Fruit fly (Drosophila melanogaster) whole organism, embryonic: ENCODE results near the gene CG8206.
A peak's percentile ranks its signal among the peaks of the same experiment; 100 is the strongest.

Source experiments
- Antp ChIP-seq: fragments of 200-800 bp; sonication (Bioruptor generic); optimal IDR thresholded peaks from 3 replicates; lab custom pipeline; 2016; ENCODE audit warnings: missing biosample characterization, missing genetic modification characterization
- CG1024 ChIP-seq: fragments of 200-800 bp; sonication (Bioruptor generic); IDR thresholded peaks from 2 replicates; pipeline ENCODE4 v1.3.6; 2022; ENCODE audit warnings: missing biosample characterization, missing genetic modification characterization
- CG10366 ChIP-seq: fragments of 200-800 bp; sonication (Bioruptor generic); IDR thresholded peaks from 2 replicates; pipeline ENCODE4 v1.3.6; 2022; ENCODE audit warnings: missing biosample characterization, missing genetic modification characterization
- CG11398 ChIP-seq: fragments of 200-800 bp; sonication (Bioruptor generic); optimal IDR thresholded peaks from 2 replicates; lab custom pipeline; 2016; ENCODE audit warnings: missing biosample characterization, missing genetic modification characterization
- CG11560 ChIP-seq: fragments of 200-800 bp; sonication (Bioruptor generic); IDR thresholded peaks from 3 replicates; pipeline ENCODE4 v1.3.6; 2022; ENCODE audit warnings: missing biosample characterization, missing genetic modification characterization
- CG12299 ChIP-seq: fragments of 200-800 bp; sonication (Bioruptor generic); optimal IDR thresholded peaks from 2 replicates; lab custom pipeline; 2018; ENCODE audit warnings: missing biosample characterization, mild to moderate bottlenecking, missing genetic modification characterization
- CG13894 ChIP-seq: fragments of 200-800 bp; sonication (Bioruptor generic); optimal IDR thresholded peaks from 3 replicates; lab custom pipeline; 2018; ENCODE audit warnings: missing biosample characterization, mild to moderate bottlenecking, missing genetic modification characterization, moderate library complexity
- CG31388 ChIP-seq: fragments of 200-800 bp; sonication (Bioruptor generic); optimal IDR thresholded peaks from 2 replicates; lab custom pipeline; 2016; ENCODE audit warnings: missing biosample characterization, missing genetic modification characterization
- CG32532 ChIP-seq: fragments of 200-800 bp; sonication (Bioruptor generic); IDR thresholded peaks from 2 replicates; pipeline ENCODE4 v1.3.6; 2022; ENCODE audit warnings: missing biosample characterization, missing genetic modification characterization
- CG34224 ChIP-seq: fragments of 200-800 bp; sonication (Bioruptor generic); IDR thresholded peaks from 3 replicates; pipeline ENCODE4 v1.3.6; 2022; ENCODE audit warnings: missing biosample characterization, missing genetic modification characterization; ENCODE audit not compliant: partially characterized antibody
- CG7357 ChIP-seq: fragments of 200-800 bp; sonication (Bioruptor generic); IDR thresholded peaks from 3 replicates; pipeline ENCODE4 v1.3.6; 2022; ENCODE audit warnings: missing biosample characterization, missing genetic modification characterization
- CG7372 ChIP-seq: fragments of 200-800 bp; sonication (Bioruptor generic); IDR thresholded peaks from 2 replicates; pipeline ENCODE4 v1.3.6; 2022; ENCODE audit warnings: missing biosample characterization, missing genetic modification characterization
- CG7786 ChIP-seq: fragments of 200-800 bp; sonication (Bioruptor generic); optimal IDR thresholded peaks from 2 replicates; lab custom pipeline; 2016; ENCODE audit warnings: missing biosample characterization, missing genetic modification characterization
- CG8290 ChIP-seq, 3 experiments: fragments of 200-800 bp; sonication (Bioruptor generic); optimal IDR thresholded peaks; 2 replicates each; lab custom pipeline; 2016 to 2019; ENCODE audit warnings: missing biosample characterization in 3 of 3, missing genetic modification characterization in 3 of 3, mild to moderate bottlenecking in 2 of 3, moderate library complexity in 1 of 3
- CG8478 ChIP-seq: fragments of >200 bp; optimal IDR thresholded peaks from 2 replicates; lab custom pipeline; 2018
- CG8944 ChIP-seq: fragments of 200-800 bp; sonication (Bioruptor generic); optimal IDR thresholded peaks from 3 replicates; lab custom pipeline; 2016; ENCODE audit warnings: missing biosample characterization, missing genetic modification characterization
- CG9437 ChIP-seq: fragments of 200-800 bp; sonication (Bioruptor generic); optimal IDR thresholded peaks from 2 replicates; lab custom pipeline; 2018; ENCODE audit warnings: missing biosample characterization, mild to moderate bottlenecking, missing genetic modification characterization
- CG9609 ChIP-seq: fragments of 200-800 bp; sonication (Bioruptor generic); optimal IDR thresholded peaks from 3 replicates; lab custom pipeline; 2016; ENCODE audit warnings: missing biosample characterization, missing genetic modification characterization
- CG9932 ChIP-seq: fragments of 200-800 bp; sonication (Bioruptor generic); IDR thresholded peaks from 2 replicates; pipeline ENCODE4 v1.3.6; 2022; ENCODE audit warnings: missing biosample characterization, missing genetic modification characterization
- CHES-1-like ChIP-seq: fragments of 200-800 bp; sonication (Bioruptor generic); optimal IDR thresholded peaks from 2 replicates; lab custom pipeline; 2016; ENCODE audit warnings: missing biosample characterization, missing genetic modification characterization
- D ChIP-seq, 2 experiments: fragments of 200-800 bp in 1 of 2; fragments of >200 bp in 1 of 2; sonication (Bioruptor generic) in 1 of 2; optimal IDR thresholded peaks; 2 replicates in 1 of 2; 3 replicates in 1 of 2; lab custom pipeline; 2017; ENCODE audit warnings: mild to moderate bottlenecking in 1 of 2, missing biosample characterization in 1 of 2, missing genetic modification characterization in 1 of 2, missing genetic modification reagents in 1 of 2
- Elba2 ChIP-seq: fragments of 200-800 bp; sonication (Bioruptor generic); optimal IDR thresholded peaks from 3 replicates; lab custom pipeline; 2016; ENCODE audit warnings: missing biosample characterization, missing genetic modification characterization
- HmgD ChIP-seq: fragments of 200-800 bp; sonication (Bioruptor generic); optimal IDR thresholded peaks from 3 replicates; lab custom pipeline; 2016; ENCODE audit warnings: missing biosample characterization, missing genetic modification characterization
- Hmr ChIP-seq: fragments of 200-800 bp; sonication (Bioruptor generic); optimal IDR thresholded peaks from 3 replicates; lab custom pipeline; 2017; ENCODE audit warnings: mild to moderate bottlenecking, missing biosample characterization, missing genetic modification reagents, missing genetic modification characterization
- Hmx ChIP-seq: fragments of 200-800 bp; sonication (Bioruptor generic); optimal IDR thresholded peaks from 2 replicates; lab custom pipeline; 2016; ENCODE audit warnings: missing biosample characterization, missing genetic modification characterization
- Jarid2 ChIP-seq: fragments of 200-800 bp; sonication (Bioruptor generic); optimal IDR thresholded peaks from 3 replicates; lab custom pipeline; 2017; ENCODE audit warnings: mild to moderate bottlenecking, missing biosample characterization, missing genetic modification reagents, missing genetic modification characterization
- NC2β ChIP-seq: fragments of 200-800 bp; sonication (Bioruptor generic); optimal IDR thresholded peaks from 2 replicates; lab custom pipeline; 2016; ENCODE audit warnings: missing biosample characterization, missing genetic modification characterization
- Nf-YB ChIP-seq: fragments of 200-800 bp; sonication (Bioruptor generic); optimal IDR thresholded peaks from 3 replicates; lab custom pipeline; 2019; ENCODE audit warnings: missing biosample characterization, mild to moderate bottlenecking, missing genetic modification characterization, moderate library complexity
- Pdp1 ChIP-seq, 2 experiments: fragments of 200-800 bp; sonication (Bioruptor generic); optimal IDR thresholded peaks; 3 replicates each; lab custom pipeline; 2016; ENCODE audit warnings: missing biosample characterization in 2 of 2, missing genetic modification characterization in 2 of 2, mild to moderate bottlenecking in 1 of 2, moderate library complexity in 1 of 2
- Ravus ChIP-seq: fragments of 200-800 bp; sonication (Bioruptor generic); IDR thresholded peaks from 2 replicates; pipeline ENCODE4 v1.3.6; 2022; ENCODE audit warnings: missing biosample characterization, missing genetic modification characterization
- Spps ChIP-seq: fragments of 200-800 bp; sonication (Bioruptor generic); optimal IDR thresholded peaks from 2 replicates; lab custom pipeline; 2018; ENCODE audit warnings: missing biosample characterization, mild to moderate bottlenecking, missing genetic modification characterization
- al ChIP-seq: fragments of 200-800 bp; sonication (Bioruptor generic); IDR thresholded peaks from 2 replicates; pipeline ENCODE4 v1.3.6; 2022; ENCODE audit warnings: missing biosample characterization, missing genetic modification characterization
- ara ChIP-seq: fragments of 200-800 bp; sonication (Bioruptor generic); IDR thresholded peaks from 2 replicates; pipeline ENCODE4 v1.3.6; 2022; ENCODE audit warnings: missing biosample characterization, missing genetic modification characterization
- gcm ChIP-seq: fragments of 200-800 bp; sonication (Bioruptor generic); optimal IDR thresholded peaks from 2 replicates; lab custom pipeline; 2019; ENCODE audit warnings: missing biosample characterization, mild to moderate bottlenecking, missing genetic modification characterization, moderate library complexity
- gfzf ChIP-seq: fragments of 200-800 bp; sonication (Bioruptor generic); optimal IDR thresholded peaks from 2 replicates; lab custom pipeline; 2016; ENCODE audit warnings: missing biosample characterization, mild to moderate bottlenecking, missing genetic modification characterization, moderate library complexity
- ind ChIP-seq: fragments of 200-800 bp; sonication (Bioruptor generic); optimal IDR thresholded peaks from 3 replicates; lab custom pipeline; 2016; ENCODE audit warnings: missing biosample characterization, missing genetic modification characterization
- jigr1 ChIP-seq: fragments of 200-800 bp; sonication (Bioruptor generic); IDR thresholded peaks from 3 replicates; pipeline ENCODE4 v1.3.6; 2022; ENCODE audit warnings: missing biosample characterization, missing genetic modification characterization
- jing ChIP-seq: fragments of 200-800 bp; sonication (Bioruptor generic); optimal IDR thresholded peaks from 2 replicates; lab custom pipeline; 2018; ENCODE audit warnings: missing biosample characterization, mild to moderate bottlenecking, missing genetic modification characterization
- luna ChIP-seq: fragments of 200-800 bp; sonication (Bioruptor generic); optimal IDR thresholded peaks from 2 replicates; lab custom pipeline; 2016; ENCODE audit warnings: missing biosample characterization, missing genetic modification characterization
- nom ChIP-seq: fragments of 200-800 bp; sonication (Bioruptor generic); optimal IDR thresholded peaks from 2 replicates; lab custom pipeline; 2017; ENCODE audit warnings: missing biosample characterization, missing genetic modification characterization, mild to moderate bottlenecking, moderate library complexity, missing genetic modification reagents
- pros ChIP-seq: fragments of 200-800 bp; sonication (Bioruptor generic); optimal IDR thresholded peaks from 3 replicates; lab custom pipeline; 2019; ENCODE audit warnings: missing biosample characterization, mild to moderate bottlenecking, missing genetic modification characterization, moderate library complexity
- repo ChIP-seq: fragments of 200-800 bp; sonication (Bioruptor generic); optimal IDR thresholded peaks from 2 replicates; lab custom pipeline; 2016; ENCODE audit warnings: missing biosample characterization, missing genetic modification characterization
- sc ChIP-seq, 3 experiments: fragments of >200 bp in 2 of 3; fragments of 200-800 bp in 1 of 3; sonication (Bioruptor generic) in 1 of 3; optimal IDR thresholded peaks; 2 replicates in 2 of 3; 3 replicates in 1 of 3; lab custom pipeline; 2017; ENCODE audit warnings: mild to moderate bottlenecking in 1 of 3, missing biosample characterization in 1 of 3, missing genetic modification characterization in 1 of 3, missing genetic modification reagents in 1 of 3
- schlank ChIP-seq: fragments of 200-800 bp; sonication (Bioruptor generic); optimal IDR thresholded peaks from 2 replicates; lab custom pipeline; 2018; ENCODE audit warnings: missing biosample characterization, mild to moderate bottlenecking, missing genetic modification characterization
- shn ChIP-seq: fragments of 200-800 bp; sonication (Bioruptor generic); optimal IDR thresholded peaks from 3 replicates; lab custom pipeline; 2016; ENCODE audit warnings: missing biosample characterization, missing genetic modification characterization
- tna ChIP-seq: fragments of 200-800 bp; sonication (Bioruptor generic); IDR thresholded peaks from 2 replicates; pipeline ENCODE4 v1.3.6; 2022; ENCODE audit warnings: missing biosample characterization, missing genetic modification characterization; ENCODE audit not compliant: partially characterized antibody
- trem ChIP-seq: fragments of 200-800 bp; optimal IDR thresholded peaks from 3 replicates; lab custom pipeline; 2019; ENCODE audit warnings: missing biosample characterization, mild to moderate bottlenecking, missing genetic modification characterization, moderate library complexity
- z ChIP-seq: fragments of 200-800 bp; sonication (Bioruptor generic); IDR thresholded peaks from 3 replicates; pipeline ENCODE4 v1.3.6; 2022; ENCODE audit warnings: missing biosample characterization, missing genetic modification characterization
- zfh1 ChIP-seq: fragments of 200-800 bp; sonication (Bioruptor generic); IDR thresholded peaks from 3 replicates; pipeline ENCODE4 v1.3.6; 2022; ENCODE audit warnings: missing biosample characterization, missing genetic modification characterization

Gene CG8206

DNA sequence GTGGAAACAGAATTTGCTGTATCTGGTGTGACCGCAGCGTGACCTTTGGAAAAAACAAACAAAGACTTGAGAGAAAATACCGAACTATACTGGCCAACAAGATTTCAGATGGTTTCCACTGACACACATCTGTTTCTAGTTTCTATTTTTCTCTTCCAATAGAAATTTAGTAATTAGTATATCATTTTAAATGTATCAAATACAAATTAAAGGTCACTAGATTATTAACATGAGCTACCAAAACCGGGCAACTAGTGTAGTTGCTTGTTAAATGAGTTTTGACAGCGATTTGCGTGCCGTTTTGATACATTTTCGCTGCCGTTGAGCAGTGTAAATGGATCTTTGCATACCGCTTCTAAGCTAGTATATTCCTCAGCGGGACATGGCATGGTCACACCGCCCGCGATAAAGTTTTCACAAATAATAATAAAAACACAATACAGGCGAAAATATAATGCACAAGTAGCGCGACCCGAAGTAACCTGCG is 35.3 kb upstream of the CG8206 start, which contains the start of the genes Pis and Hap40 (continued):
- peak; percentile 58 for TF ChIP-seq trem (tag; lab: Kevin White, UChicago)
- no peak for TF ChIP-seq repo (GFP tag; lab: Kevin White, UChicago)
- TF ChIP-seq jing (GFP tag; lab: Kevin White, UChicago): no peak
- no peak for TF ChIP-seq pros
- no peak for TF ChIP-seq tna (GFP tag; lab: Robert Waterston, UW)
- TF ChIP-seq CG7786 (GFP tag; lab: Kevin White, UChicago): peak; percentile 56
- TF ChIP-seq D (optimal IDR thresholded peaks at IDR 0.05; lab: Kevin White, UChicago): no peak
- peak; percentile 29 for TF ChIP-seq D (GFP tag; optimal IDR thresholded peaks at IDR 0.05; lab: Kevin White, UChicago)
- no peak for TF ChIP-seq Elba2
- peak; percentile 58 for TF ChIP-seq al
- TF ChIP-seq gfzf (GFP tag; lab: Kevin White, UChicago): peak; percentile 76
- TF ChIP-seq NC2β (GFP tag; lab: Kevin White, UChicago): peak; percentile 10
- peak; percentile 41 for TF ChIP-seq shn (GFP tag; lab: Kevin White, UChicago)
- peak; percentile 83 for TF ChIP-seq CG9932 (GFP tag; lab: Robert Waterston, UW)
- TF ChIP-seq gcm (GFP tag; lab: Kevin White, UChicago): peak; percentile 18
- TF ChIP-seq z (GFP tag; lab: Robert Waterston, UW): no peak
- TF ChIP-seq jigr1 (GFP tag; lab: Robert Waterston, UW): no peak; the same call in 2 of the 3 replicates
- TF ChIP-seq Ravus (GFP tag; lab: Robert Waterston, UW): no peak
- TF ChIP-seq HmgD (GFP tag; lab: Kevin White, UChicago): no peak
- TF ChIP-seq CG13894 (tag; lab: Kevin White, UChicago): peak; percentile 74
- TF ChIP-seq CG8478: no peak
- TF ChIP-seq CHES-1-like (GFP tag; lab: Kevin White, UChicago): peak; percentile 30
- TF ChIP-seq Antp: peak; percentile 30
- TF ChIP-seq CG11398: no peak
- peak; percentile 40 for TF ChIP-seq CG8944 (GFP tag; lab: Kevin White, UChicago)
- no peak for TF ChIP-seq Hmr (GFP tag; lab: Kevin White, UChicago)
- peak; percentile 67; the same call in 2 of the 3 replicates for TF ChIP-seq zfh1 (GFP tag; lab: Robert Waterston, UW)
- TF ChIP-seq Spps (tag; lab: Kevin White, UChicago): peak; percentile 11
- TF ChIP-seq CG7357 (GFP tag; lab: Robert Waterston, UW): peak; percentile 97
- peak; percentile 33 for TF ChIP-seq CG12299 (tag; lab: Kevin White, UChicago)
- peak; percentile 20 for TF ChIP-seq CG9609 (GFP tag; lab: Kevin White, UChicago)
- no peak for TF ChIP-seq CG34224 (GFP tag; lab: Robert Waterston, UW)
- TF ChIP-seq nom: no peak
- peak; percentile 42 to 74 for TF ChIP-seq Pdp1 (GFP tag; optimal IDR thresholded peaks at IDR 0.05; lab: Kevin White, UChicago)
- TF ChIP-seq Hmx (GFP tag; lab: Kevin White, UChicago): peak; percentile 3
- peak; percentile 49 for TF ChIP-seq CG9437 (GFP tag; lab: Kevin White, UChicago)
- TF ChIP-seq CG7372: peak; percentile 49; the same call in 1 of the 2 replicates
- TF ChIP-seq luna (GFP tag; lab: Kevin White, UChicago): no peak
- TF ChIP-seq Nf-YB: peak; percentile 29
- TF ChIP-seq CG32532 (GFP tag; lab: Robert Waterston, UW): peak; percentile 76
- peak; percentile 37 for TF ChIP-seq CG8290 (GFP tag; optimal IDR thresholded peaks at IDR 0.05; lab: Kevin White, UChicago)
- TF ChIP-seq CG8290 (tag; optimal IDR thresholded peaks at IDR 0.05; lab: Kevin White, UChicago): no peak
- peak; percentile 65; the same call in 2 of the 3 replicates for TF ChIP-seq CG11560
- TF ChIP-seq CG10366: peak; percentile 62; the same call in 1 of the 2 replicates
- no peak for TF ChIP-seq CG1024
- peak; percentile 2 for TF ChIP-seq CG31388
- no peak for TF ChIP-seq sc (optimal IDR thresholded peaks at IDR 0.05; lab: Kevin White, UChicago)
- peak; percentile 40 for TF ChIP-seq sc (GFP tag; optimal IDR thresholded peaks at IDR 0.05; lab: Kevin White, UChicago)
- TF ChIP-seq Jarid2 (GFP tag; lab: Kevin White, UChicago): no peak
- TF ChIP-seq ara: no peak
- TF ChIP-seq schlank (tag; lab: Kevin White, UChicago): peak; percentile 1
- TF ChIP-seq ind (GFP tag; lab: Kevin White, UChicago): peak; percentile 80
